Fruit fly (Drosophila melanogaster) whole organism, prepupa: ENCODE results near the gene Tlk.

Experiments
- Blimp-1 ChIP-seq: fragments of 200-800 bp; sonication (Bioruptor generic); optimal IDR thresholded peaks from 3 replicates; lab custom pipeline; 2017; ENCODE audit warnings: missing biosample characterization, missing genetic modification characterization, mild to moderate bottlenecking, moderate library complexity, missing genetic modification reagents
- CG10631 ChIP-seq: fragments of 200-800 bp; sonication (Bioruptor generic); optimal IDR thresholded peaks from 2 replicates; lab custom pipeline; 2016; ENCODE audit warnings: missing biosample characterization, missing genetic modification characterization
- CG10669 ChIP-seq: fragments of 200-800 bp; sonication (Bioruptor generic); optimal IDR thresholded peaks from 3 replicates; lab custom pipeline; 2018; ENCODE audit warnings: missing biosample characterization, mild to moderate bottlenecking, missing genetic modification characterization, moderate library complexity
- CG11294 ChIP-seq: fragments of 200-800 bp; sonication (Bioruptor generic); IDR thresholded peaks from 2 replicates; pipeline ENCODE4 v1.3.6; 2022; ENCODE audit warnings: missing biosample characterization, missing genetic modification characterization
- CG11902 ChIP-seq: fragments of 200-800 bp; sonication (Bioruptor generic); optimal IDR thresholded peaks from 3 replicates; lab custom pipeline; 2016; ENCODE audit warnings: missing biosample characterization, missing genetic modification characterization
- CG15336 ChIP-seq: fragments of 200-800 bp; sonication (Bioruptor generic); IDR thresholded peaks from 2 replicates; pipeline ENCODE4 v1.3.6; 2022; ENCODE audit warnings: missing biosample characterization, missing genetic modification characterization
- CG16779 ChIP-seq: fragments of 200-800 bp; sonication (Bioruptor generic); optimal IDR thresholded peaks from 3 replicates; lab custom pipeline; 2017; ENCODE audit warnings: missing biosample characterization, mild to moderate bottlenecking, missing genetic modification characterization
- CG3032 ChIP-seq: fragments of 200-800 bp; optimal IDR thresholded peaks from 2 replicates; lab custom pipeline; 2019; ENCODE audit warnings: missing biosample characterization, mild to moderate bottlenecking, missing genetic modification characterization, moderate library complexity
- CG31627 ChIP-seq: fragments of 200-800 bp; sonication (Bioruptor generic); optimal IDR thresholded peaks from 3 replicates; lab custom pipeline; 2016; ENCODE audit warnings: missing biosample characterization, missing genetic modification characterization
- CG32006 ChIP-seq: fragments of 200-800 bp; sonication (Bioruptor generic); optimal IDR thresholded peaks from 3 replicates; lab custom pipeline; 2017; ENCODE audit warnings: missing biosample characterization, mild to moderate bottlenecking, missing genetic modification characterization
- CG34406 ChIP-seq: fragments of 200-800 bp; sonication (Bioruptor generic); optimal IDR thresholded peaks from 3 replicates; lab custom pipeline; 2016; ENCODE audit warnings: missing biosample characterization, missing genetic modification characterization
- CG3919 ChIP-seq: fragments of 200-800 bp; sonication (Bioruptor generic); optimal IDR thresholded peaks from 3 replicates; lab custom pipeline; 2016; ENCODE audit warnings: missing biosample characterization, missing genetic modification characterization
- CG6276 ChIP-seq: fragments of 200-800 bp; sonication (Bioruptor generic); optimal IDR thresholded peaks from 2 replicates; lab custom pipeline; 2017; ENCODE audit warnings: missing biosample characterization, mild to moderate bottlenecking, missing genetic modification characterization
- CG6792 ChIP-seq: fragments of 200-800 bp; sonication (Bioruptor generic); optimal IDR thresholded peaks from 3 replicates; lab custom pipeline; 2016; ENCODE audit warnings: missing biosample characterization, missing genetic modification characterization
- CG6854 ChIP-seq: fragments of 200-800 bp; sonication (Bioruptor generic); optimal IDR thresholded peaks from 2 replicates; lab custom pipeline; 2017; ENCODE audit warnings: missing biosample characterization, mild to moderate bottlenecking, missing genetic modification characterization
- CG7368 ChIP-seq: fragments of 200-800 bp; sonication (Bioruptor generic); optimal IDR thresholded peaks from 3 replicates; lab custom pipeline; 2016; ENCODE audit warnings: missing biosample characterization, missing genetic modification characterization
- CG8119 ChIP-seq: fragments of 200-800 bp; sonication (Bioruptor generic); IDR thresholded peaks from 3 replicates; pipeline ENCODE4 v1.3.6; 2022; ENCODE audit warnings: missing biosample characterization, missing genetic modification characterization
- CG9139 ChIP-seq: fragments of 200-800 bp; sonication (Bioruptor generic); optimal IDR thresholded peaks from 3 replicates; lab custom pipeline; 2017; ENCODE audit warnings: missing biosample characterization, mild to moderate bottlenecking, missing genetic modification characterization
- Eip75B ChIP-seq: fragments of 200-800 bp; sonication (Bioruptor generic); optimal IDR thresholded peaks from 3 replicates; lab custom pipeline; 2016; ENCODE audit warnings: missing biosample characterization, missing genetic modification characterization
- Eip78C ChIP-seq: fragments of 200-800 bp; sonication (Bioruptor generic); peaks from one replicate; lab custom pipeline; 2016; ENCODE audit warnings: missing biosample characterization, missing genetic modification characterization
- Ets21C ChIP-seq: fragments of 200-800 bp; sonication (Bioruptor generic); optimal IDR thresholded peaks from 3 replicates; lab custom pipeline; 2016; ENCODE audit warnings: missing biosample characterization, missing genetic modification characterization
- Ets96B ChIP-seq: fragments of 200-800 bp; optimal IDR thresholded peaks from 2 replicates; lab custom pipeline; 2019; ENCODE audit warnings: missing biosample characterization, mild to moderate bottlenecking, missing genetic modification characterization, moderate library complexity
- Hr4 ChIP-seq: fragments of 200-800 bp; sonication (Bioruptor generic); optimal IDR thresholded peaks from 3 replicates; lab custom pipeline; 2016; ENCODE audit warnings: missing biosample characterization, missing genetic modification characterization
- OdsH ChIP-seq: fragments of 200-800 bp; sonication (Bioruptor generic); optimal IDR thresholded peaks from 3 replicates; lab custom pipeline; 2016; ENCODE audit warnings: missing biosample characterization, missing genetic modification characterization
- Smox ChIP-seq: fragments of 200-800 bp; sonication (Bioruptor generic); optimal IDR thresholded peaks from 3 replicates; lab custom pipeline; 2016; ENCODE audit warnings: missing biosample characterization, missing genetic modification characterization
- Sox102F ChIP-seq: fragments of 200-800 bp; sonication (Bioruptor generic); optimal IDR thresholded peaks from 2 replicates; lab custom pipeline; 2016; ENCODE audit warnings: missing biosample characterization, mild to moderate bottlenecking, missing genetic modification characterization
- Sox14 ChIP-seq: fragments of 200-800 bp; sonication (Bioruptor generic); optimal IDR thresholded peaks from 3 replicates; lab custom pipeline; 2016; ENCODE audit warnings: missing biosample characterization, missing genetic modification characterization
- Sox15 ChIP-seq: fragments of 200-800 bp; sonication (Bioruptor generic); optimal IDR thresholded peaks from 3 replicates; lab custom pipeline; 2016; ENCODE audit warnings: missing biosample characterization, missing genetic modification characterization
- achi ChIP-seq: fragments of 200-800 bp; sonication (Bioruptor generic); optimal IDR thresholded peaks from 3 replicates; lab custom pipeline; 2016; ENCODE audit warnings: missing biosample characterization, missing genetic modification characterization
- acj6 ChIP-seq: fragments of 200-800 bp; sonication (Bioruptor generic); optimal IDR thresholded peaks from 3 replicates; lab custom pipeline; 2016; ENCODE audit warnings: missing biosample characterization, missing genetic modification characterization
- dsx ChIP-seq: fragments of 200-800 bp; optimal IDR thresholded peaks from 3 replicates; lab custom pipeline; 2019; ENCODE audit warnings: missing biosample characterization, mild to moderate bottlenecking, missing genetic modification characterization, moderate library complexity; ENCODE audit not compliant: poor library complexity, severe bottlenecking
- eg ChIP-seq: fragments of 200-800 bp; sonication (Bioruptor generic); IDR thresholded peaks from 3 replicates; pipeline ENCODE4 v1.3.6; 2022; ENCODE audit warnings: missing biosample characterization, missing genetic modification characterization
- esn ChIP-seq: fragments of 200-800 bp; sonication (Bioruptor generic); optimal IDR thresholded peaks from 2 replicates; lab custom pipeline; 2016; ENCODE audit warnings: missing biosample characterization, mild to moderate bottlenecking, missing genetic modification characterization, moderate library complexity
- fkh ChIP-seq: fragments of 200-800 bp; sonication (Bioruptor generic); optimal IDR thresholded peaks from 3 replicates; lab custom pipeline; 2017; ENCODE audit warnings: missing biosample characterization, mild to moderate bottlenecking, missing genetic modification characterization, moderate library complexity
- net ChIP-seq: fragments of 200-800 bp; sonication (Bioruptor generic); optimal IDR thresholded peaks from 3 replicates; lab custom pipeline; 2016; ENCODE audit warnings: missing biosample characterization, missing genetic modification characterization
- pdm3 ChIP-seq: fragments of 200-800 bp; sonication (Bioruptor generic); optimal IDR thresholded peaks from 3 replicates; lab custom pipeline; 2016; ENCODE audit warnings: missing biosample characterization, missing genetic modification characterization
- salr ChIP-seq, 2 experiments: fragments of 200-800 bp; sonication (Bioruptor generic); optimal IDR thresholded peaks; 3 replicates each; lab custom pipeline; 2016 to 2018; ENCODE audit warnings: missing biosample characterization in 2 of 2, missing genetic modification characterization in 2 of 2, mild to moderate bottlenecking in 1 of 2
- spab ChIP-seq: fragments of 200-800 bp; sonication (Bioruptor generic); optimal IDR thresholded peaks from 2 replicates; lab custom pipeline; 2017; ENCODE audit warnings: missing biosample characterization, mild to moderate bottlenecking, missing genetic modification characterization, missing genetic modification reagents
- ss ChIP-seq, 2 experiments: fragments of 200-800 bp; sonication (Bioruptor generic); optimal IDR thresholded peaks; 2 replicates in 1 of 2; 3 replicates in 1 of 2; lab custom pipeline; 2017 to 2018; ENCODE audit warnings: mild to moderate bottlenecking in 2 of 2, missing biosample characterization in 2 of 2, missing genetic modification characterization in 2 of 2, moderate library complexity in 1 of 2
- svp ChIP-seq: fragments of 200-800 bp; sonication (Bioruptor generic); peaks from one replicate; lab custom pipeline; 2016; ENCODE audit warnings: missing biosample characterization, missing genetic modification characterization
- vri ChIP-seq: fragments of 200-800 bp; sonication (Bioruptor generic); optimal IDR thresholded peaks from 3 replicates; lab custom pipeline; 2016; ENCODE audit warnings: missing biosample characterization, mild to moderate bottlenecking, missing genetic modification characterization

Gene Tlk

dm6 chrX:3834955-3835763 lies 115.4 kb downstream of the Tlk start (continued):
- TF ChIP-seq CG11902 (GFP tag; lab: Kevin White, UChicago) = no peak
- no peak for TF ChIP-seq Sox102F
- TF ChIP-seq CG7368 = no peak
- TF ChIP-seq CG6792 (GFP tag; lab: Kevin White, UChicago) = no peak
- no peak for TF ChIP-seq Ets21C (GFP tag; lab: Kevin White, UChicago)
- peak; percentile 68; the same call in 1 of the 2 replicates for TF ChIP-seq CG15336 (GFP tag; lab: Robert Waterston, UW)
- TF ChIP-seq ss (GFP tag; optimal IDR thresholded peaks at IDR 0.05; lab: Kevin White, UChicago) = peak; percentile 62 to 76
- no peak for TF ChIP-seq CG6854
- no peak for TF ChIP-seq CG3919
- TF ChIP-seq, all 60 proteins: peak for 20

- peak; percentile 25; the same call in 1 of the 3 replicates for TF ChIP-seq eg (GFP tag; lab: Robert Waterston, UW)
- TF ChIP-seq Hr4 (GFP tag; lab: Kevin White, UChicago) = no peak
- peak; percentile 38 for TF ChIP-seq Eip78C (GFP tag; lab: Kevin White, UChicago)
These were observed 116.0 kb downstream of the Tlk start for dm6 chrX:3835764-3836342.

- TF ChIP-seq spab (GFP tag; lab: Kevin White, UChicago) (no peak), CG34406 (GFP tag; lab: Kevin White, UChicago) (no peak), Eip78C (GFP tag; lab: Kevin White, UChicago) (peak; percentile 37), Hr4 (GFP tag; lab: Kevin White, UChicago) (peak; percentile 5), CG15336 (GFP tag; lab: Robert Waterston, UW) (0 out of 2 replicates have a peak, but pooled peaks have one; percentile 38), Sox102F (no peak), CG6792 (GFP tag; lab: Kevin White, UChicago) (no peak), salr (GFP tag; optimal IDR thresholded peaks at IDR 0.05; lab: Kevin White, UChicago) (no peak), eg (GFP tag; lab: Robert Waterston, UW) (0 out of 3 replicates have a peak, but pooled peaks have one; percentile 17), CG32006 (GFP tag; lab: Kevin White, UChicago) (peak; percentile 17)
- TF ChIP-seq, all 60 proteins: peak for 5
These were observed 117.8 kb downstream of the Tlk start for dm6 chrX:3837628-3838027.

dm6 chrX:3838648-3839047 lies 118.8 kb downstream of the Tlk start:
- TF ChIP-seq Ets96B (peak; percentile 38), CG16779 (tag; lab: Kevin White, UChicago) (no peak), Smox (GFP tag; lab: Kevin White, UChicago) (peak; percentile 23), CG31627 (peak; percentile 18), acj6 (GFP tag; lab: Kevin White, UChicago) (peak; percentile 52), vri (GFP tag; lab: Kevin White, UChicago) (peak; percentile 20), Sox15 (GFP tag; lab: Kevin White, UChicago) (no peak), CG6854 (no peak), Sox14 (GFP tag; lab: Kevin White, UChicago) (peak; percentile 50), dsx (peak; percentile 16), CG10669 (GFP tag; lab: Kevin White, UChicago) (peak; percentile 24), CG9139 (GFP tag; lab: Kevin White, UChicago) (no peak), CG34406 (GFP tag; lab: Kevin White, UChicago) (peak; percentile 30), net (GFP tag; lab: Kevin White, UChicago) (peak; percentile 54), CG3032 (peak; percentile 31), CG8119 (peak; percentile 76), spab (GFP tag; lab: Kevin White, UChicago) (no peak), Eip75B (no peak), achi (GFP tag; lab: Kevin White, UChicago) (peak; percentile 65), CG10631 (GFP tag; lab: Kevin White, UChicago) (peak; percentile 53), OdsH (GFP tag; lab: Kevin White, UChicago) (peak; percentile 64), CG6276 (peak; percentile 81), esn (GFP tag; lab: Kevin White, UChicago) (peak; percentile 35), fkh (GFP tag; lab: Kevin White, UChicago) (peak; percentile 51), pdm3 (GFP tag; lab: Kevin White, UChicago) (peak; percentile 51), CG32006 (GFP tag; lab: Kevin White, UChicago) (peak; percentile 82), CG6792 (GFP tag; lab: Kevin White, UChicago) (peak; percentile 48), CG11294 (GFP tag; lab: Robert Waterston, UW) (no peak), Blimp-1 (no peak), ss (GFP tag; optimal IDR thresholded peaks at IDR 0.05; lab: Kevin White, UChicago) (peak; percentile 16 to 24), CG3919 (peak; percentile 60), svp (peak; percentile 69)
